Worm (Caenorhabditis elegans): Measurements from ENCODE around the gene col-20.
"Not testable (repeated sequence)": the region's sequence is repeated elsewhere in the genome, so short reads cannot be mapped to it uniquely, and the experiment has no call there.

The col-20 gene

DNA sequence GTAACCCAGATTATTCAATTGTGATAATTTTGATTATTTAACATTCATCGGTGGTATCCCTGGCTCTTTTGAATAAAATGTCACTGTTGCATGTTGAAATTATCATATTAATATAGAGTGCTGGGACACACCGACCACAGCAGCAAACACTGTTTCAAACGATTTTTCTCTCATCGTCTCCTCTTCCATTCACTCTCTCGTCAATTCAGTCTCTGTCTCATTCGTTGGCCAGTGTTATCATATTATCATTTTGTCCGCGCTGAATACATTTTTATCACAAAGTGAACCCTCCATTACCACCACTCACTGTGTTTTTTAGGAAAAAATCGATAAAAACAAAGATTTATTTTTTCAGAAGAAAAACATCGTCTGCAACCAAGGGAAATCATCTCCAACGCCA is 13.5 kb downstream of the col-20 start:
- TF ChIP-seq unc-62 (GFP tag; optimal IDR thresholded peaks at IDR 0.05), result no peak

- no peak for TF ChIP-seq unc-62 (GFP tag; optimal IDR thresholded peaks at IDR 0.05)
These were observed 14.5 kb downstream of the col-20 start for ce11 chrII:4856113-4856512.

ce11 chrII:4855489-4855888 is 15.1 kb downstream of the col-20 start:
- TF ChIP-seq unc-62 (GFP tag; optimal IDR thresholded peaks at IDR 0.05), result no peak

- TF ChIP-seq unc-62 (GFP tag; optimal IDR thresholded peaks at IDR 0.05), result no peak
These were observed 15.8 kb downstream of the col-20 start for ce11 chrII:4854761-4855160.

DNA sequence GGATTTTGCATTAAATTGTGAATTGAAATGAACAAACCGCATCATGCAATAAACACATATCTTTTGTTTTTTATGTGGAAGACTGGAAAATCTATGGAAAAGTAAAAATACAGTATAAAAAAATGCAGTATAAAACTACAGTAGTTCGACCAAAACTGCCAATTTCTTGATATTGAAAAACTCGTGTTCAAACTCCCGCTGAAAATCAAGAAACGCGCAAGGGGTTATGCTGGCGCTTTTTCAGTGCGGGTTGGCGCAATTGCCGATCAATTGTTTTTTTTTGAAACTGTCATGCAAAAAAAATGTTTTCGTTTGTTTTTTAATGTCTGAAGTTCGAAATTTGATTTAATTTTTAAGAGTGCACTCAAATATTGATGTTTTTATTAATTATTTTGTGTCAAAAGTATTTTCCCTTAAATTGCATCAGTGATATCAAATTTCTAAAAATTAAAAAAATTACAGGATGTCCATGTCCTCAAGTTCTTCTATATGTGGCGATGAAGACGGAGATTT is 18.9 kb downstream of the col-20 start, which contains the start of gene dnj-9:
Gene dnj-9 (plus strand): TSS at position 463 of the 513 bp plus-strand sequence.
- no peak for TF ChIP-seq unc-62 (GFP tag; optimal IDR thresholded peaks at IDR 0.05)

DNA sequence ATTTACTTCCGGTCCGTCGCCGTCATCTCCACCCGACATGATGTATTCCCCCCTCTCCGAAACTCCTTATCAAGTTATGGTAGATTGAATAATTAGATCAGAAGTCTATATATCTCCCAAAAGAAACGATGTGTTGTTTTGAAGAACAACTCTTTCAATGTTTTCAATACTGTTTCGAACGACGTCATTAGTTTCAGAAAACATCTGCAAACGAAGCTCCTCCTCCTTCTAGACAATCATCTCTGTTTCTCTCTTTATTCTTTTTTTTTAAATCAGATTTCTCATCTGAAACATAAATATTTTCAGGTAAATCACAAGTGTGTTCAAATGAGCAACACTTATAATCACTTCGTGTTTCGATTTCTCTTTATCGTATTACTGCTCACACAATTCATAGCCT is 20.7 kb downstream of the col-20 start, which contains the start of gene T23B7.3:
Gene T23B7.3 (plus strand): TSS at position 301 of the 400 bp plus-strand sequence.
- TF ChIP-seq unc-62 (GFP tag; optimal IDR thresholded peaks at IDR 0.05), result no peak

- TF ChIP-seq unc-62 (GFP tag; optimal IDR thresholded peaks at IDR 0.05), result not testable (repeated sequence)
These were observed 28.4 kb downstream of the col-20 start, which contains the start of the genes T23B7.2 and nspd-4 for ce11 chrII:4842143-4842658. T23B7.2 (minus strand) TSS chrII:4842243. nspd-4 (plus strand) TSS chrII:4842608.

DNA sequence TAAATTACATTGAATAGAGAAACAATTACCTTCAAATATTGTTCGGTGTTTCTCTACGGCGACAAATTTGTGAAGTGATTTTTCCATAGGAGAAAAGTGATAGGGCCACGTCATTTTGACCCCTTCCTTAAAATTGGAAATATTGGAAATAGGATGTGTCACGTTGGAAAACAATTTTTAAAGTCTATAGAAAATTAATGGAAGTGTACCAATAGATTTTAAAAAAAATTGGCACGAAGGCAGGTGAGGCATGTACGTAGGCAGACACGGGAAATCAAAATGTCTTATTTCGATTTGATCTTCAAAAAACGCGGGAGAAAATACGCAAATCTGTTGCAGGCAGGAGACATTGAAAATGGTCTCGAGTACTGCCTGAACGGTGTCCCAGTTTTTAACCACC is 32.9 kb downstream of the col-20 start, which contains the start of gene C33F10.12:
Gene C33F10.12 (minus strand): TSS at position 101 of the 400 bp plus-strand sequence.
- TF ChIP-seq unc-62 (GFP tag; optimal IDR thresholded peaks at IDR 0.05), result no peak

ce11 chrII:4834761-4835160 is 35.8 kb downstream of the col-20 start, which contains the start of the genes C33F10.11 and C33F10.1:
C33F10.11 (minus strand) TSS chrII:4834861.
C33F10.1 (plus strand) TSS chrII:4835023.
- no peak for TF ChIP-seq unc-62 (GFP tag; optimal IDR thresholded peaks at IDR 0.05)

DNA sequence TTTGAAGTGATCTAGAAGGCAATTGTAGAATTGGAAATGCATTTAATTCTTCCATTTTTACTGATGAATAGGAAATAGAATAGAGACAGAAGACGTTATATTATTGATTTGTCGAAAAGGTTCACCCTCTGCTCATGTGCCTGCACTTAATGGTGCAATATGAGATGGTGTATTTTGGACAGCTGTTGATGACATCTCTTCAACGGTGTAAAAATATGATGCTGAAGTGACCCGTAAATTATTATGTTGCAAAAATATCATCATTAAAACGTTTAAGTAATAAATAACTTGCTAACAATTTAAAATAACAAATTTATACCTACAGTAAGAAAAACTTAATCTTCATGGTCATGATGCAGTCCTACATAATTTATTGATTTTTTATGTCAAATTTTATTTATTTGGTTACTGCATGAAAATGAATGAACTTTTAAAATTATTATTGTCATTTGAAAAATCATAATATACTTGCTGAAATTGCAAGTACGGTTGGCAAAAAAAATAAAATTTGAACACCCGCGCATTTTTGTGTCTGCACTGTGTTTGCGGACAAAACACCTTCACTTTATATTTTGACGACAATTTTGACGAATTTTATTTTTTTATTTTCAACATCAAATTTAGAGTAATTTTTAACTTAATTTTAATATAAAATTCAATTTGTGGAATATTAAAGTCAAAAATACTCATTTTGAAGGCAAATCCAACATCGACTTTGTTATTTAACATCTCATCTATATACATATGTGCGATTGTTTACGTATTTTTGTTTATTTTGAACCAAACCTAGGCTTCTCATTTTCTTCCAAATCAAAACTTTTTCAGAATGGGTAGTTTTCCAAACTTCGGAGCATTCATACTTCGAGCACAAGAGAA is 42.6 kb downstream of the col-20 start, which contains the start of the genes fbxb-88 and tbck-1:
Gene fbxb-88 (minus strand): TSS at position 151 of the 876 bp plus-strand sequence.
Gene tbck-1 (plus strand): TSS at position 826 of the 876 bp plus-strand sequence.
- no peak for TF ChIP-seq unc-62 (GFP tag; optimal IDR thresholded peaks at IDR 0.05)

- not testable (repeated sequence) for TF ChIP-seq unc-62 (GFP tag; optimal IDR thresholded peaks at IDR 0.05)
These were observed 45.5 kb downstream of the col-20 start, which contains the start of the genes C33F10.8 and msp-40 for ce11 chrII:4825133-4825532. C33F10.8 (minus strand) TSS chrII:4825233. msp-40 (plus strand) TSS chrII:4825414.

- TF ChIP-seq unc-62 (GFP tag; optimal IDR thresholded peaks at IDR 0.05), result no peak
These were observed 48.0 kb downstream of the col-20 start for ce11 chrII:4822610-4823009.

ce11 chrII:4821739-4822138 is 48.9 kb downstream of the col-20 start, which contains the start of gene lact-5:
lact-5 (minus strand) TSS chrII:4821739.
- no peak for TF ChIP-seq unc-62 (GFP tag; optimal IDR thresholded peaks at IDR 0.05)
